Fruit fly (Drosophila melanogaster) whole organism, embryonic: ENCODE results near the gene CG32267.

ENCODE experiments used
- Ada2b ChIP-seq: fragments of 200-800 bp; sonication (Bioruptor generic); IDR thresholded peaks from 2 replicates; pipeline ENCODE4 v1.3.6; 2022; ENCODE audit warnings: missing biosample characterization, missing genetic modification characterization
- Atf-2 ChIP-seq: fragments of 200-800 bp; sonication (Bioruptor generic); optimal IDR thresholded peaks from 2 replicates; lab custom pipeline; 2016; ENCODE audit warnings: missing biosample characterization, missing genetic modification characterization
- Awh ChIP-seq: fragments of 200-800 bp; sonication (Bioruptor generic); IDR thresholded peaks from 2 replicates; pipeline ENCODE4, ENCODE4 v1.3.6; 2022; ENCODE audit warnings: missing biosample characterization, missing genetic modification characterization
- B-H2 ChIP-seq: fragments of 200-800 bp; sonication (Bioruptor generic); optimal IDR thresholded peaks from 2 replicates; lab custom pipeline; 2018; ENCODE audit warnings: missing biosample characterization, mild to moderate bottlenecking, missing genetic modification characterization
- CG11560 ChIP-seq: fragments of 200-800 bp; sonication (Bioruptor generic); IDR thresholded peaks from 3 replicates; pipeline ENCODE4 v1.3.6; 2022; ENCODE audit warnings: missing biosample characterization, missing genetic modification characterization
- CG13424 ChIP-seq: fragments of 200-800 bp; sonication (Bioruptor generic); optimal IDR thresholded peaks from 2 replicates; lab custom pipeline; 2019; ENCODE audit warnings: missing biosample characterization, mild to moderate bottlenecking, missing genetic modification characterization, moderate library complexity
- CG14860 ChIP-seq: fragments of 200-800 bp; sonication (Bioruptor generic); IDR thresholded peaks from 3 replicates; pipeline ENCODE4 v1.3.6; 2022; ENCODE audit warnings: missing biosample characterization, missing genetic modification characterization; ENCODE audit not compliant: partially characterized antibody
- CG1602 ChIP-seq: fragments of 200-800 bp; sonication (Bioruptor generic); optimal IDR thresholded peaks from 3 replicates; lab custom pipeline; 2016; ENCODE audit warnings: missing biosample characterization, missing genetic modification characterization
- CG17186 ChIP-seq: fragments of 200-800 bp; sonication (Bioruptor generic); optimal IDR thresholded peaks from 3 replicates; lab custom pipeline; 2017; ENCODE audit warnings: missing biosample characterization, missing genetic modification reagents, missing genetic modification characterization
- CG17612 ChIP-seq: fragments of 200-800 bp; sonication (Bioruptor generic); IDR thresholded peaks from 2 replicates; pipeline ENCODE4 v1.3.6; 2022; ENCODE audit warnings: missing biosample characterization, missing genetic modification characterization
- CG2129 ChIP-seq: fragments of 200-800 bp; sonication (Bioruptor generic); IDR thresholded peaks from 2 replicates; pipeline ENCODE4 v1.3.6; 2022; ENCODE audit warnings: missing biosample characterization, missing genetic modification characterization; ENCODE audit not compliant: partially characterized antibody
- CG30020 ChIP-seq: fragments of 200-800 bp; optimal IDR thresholded peaks from 2 replicates; lab custom pipeline; 2019; ENCODE audit warnings: missing biosample characterization, mild to moderate bottlenecking, missing genetic modification characterization, moderate library complexity
- CG32772 ChIP-seq: fragments of 200-800 bp; sonication (Bioruptor generic); IDR thresholded peaks from 2 replicates; pipeline ENCODE4 v1.3.6; 2022; ENCODE audit warnings: missing biosample characterization, missing genetic modification characterization
- CG6654 ChIP-seq: fragments of 200-800 bp; sonication (Bioruptor generic); optimal IDR thresholded peaks from 2 replicates; lab custom pipeline; 2017; ENCODE audit warnings: missing biosample characterization, mild to moderate bottlenecking, missing genetic modification characterization
- CG6791 ChIP-seq: fragments of 200-800 bp; sonication (Bioruptor generic); IDR thresholded peaks from 3 replicates; pipeline ENCODE4 v1.3.6; 2022; ENCODE audit warnings: missing biosample characterization, missing genetic modification characterization; ENCODE audit not compliant: partially characterized antibody
- CG7556 ChIP-seq: fragments of 200-800 bp; sonication (Bioruptor generic); optimal IDR thresholded peaks from 2 replicates; lab custom pipeline; 2017; ENCODE audit warnings: missing biosample characterization, mild to moderate bottlenecking, missing genetic modification characterization
- CG7963 ChIP-seq: fragments of 200-800 bp; sonication (Bioruptor generic); IDR thresholded peaks from 3 replicates; pipeline ENCODE4 v1.3.6; 2022; ENCODE audit warnings: missing biosample characterization, missing genetic modification characterization; ENCODE audit not compliant: partially characterized antibody
- CG8765 ChIP-seq: fragments of 200-800 bp; sonication (Bioruptor generic); IDR thresholded peaks from 2 replicates; pipeline ENCODE4 v1.3.6; 2022; ENCODE audit warnings: missing biosample characterization, missing genetic modification characterization
- D19B ChIP-seq: fragments of 200-800 bp; sonication (Bioruptor generic); optimal IDR thresholded peaks from 2 replicates; lab custom pipeline; 2017; ENCODE audit warnings: missing biosample characterization, mild to moderate bottlenecking, missing genetic modification characterization
- Doc2 ChIP-seq: fragments of 200-800 bp; sonication (Bioruptor generic); IDR thresholded peaks from 2 replicates; pipeline ENCODE4 v1.3.6; 2022; ENCODE audit warnings: missing biosample characterization, missing genetic modification characterization
- E2f2 ChIP-seq: fragments of 200-800 bp; sonication (Bioruptor generic); IDR thresholded peaks from 2 replicates; pipeline ENCODE4 v1.3.6; 2022; ENCODE audit warnings: missing biosample characterization, missing genetic modification characterization
- GATAe ChIP-seq: fragments of 200-800 bp; sonication (Bioruptor generic); conservative IDR thresholded peaks from 2 replicates; pipeline ENCODE4 v1.3.6; 2022; ENCODE audit warnings: missing biosample characterization, missing genetic modification characterization
- Gug ChIP-seq: fragments of 200-800 bp; sonication (Bioruptor generic); IDR thresholded peaks from 4 replicates; pipeline ENCODE4 v1.3.6; 2022; ENCODE audit warnings: missing biosample characterization, missing genetic modification characterization
- Hr39 ChIP-seq: fragments of >200 bp; optimal IDR thresholded peaks from 2 replicates; lab custom pipeline; 2017
- Hsf ChIP-seq: fragments of 200-800 bp; sonication (Bioruptor generic); optimal IDR thresholded peaks from 3 replicates; lab custom pipeline; 2016; ENCODE audit warnings: missing biosample characterization, missing genetic modification characterization
- Kr ChIP-seq: fragments of 200-800 bp; sonication (Bioruptor generic); optimal IDR thresholded peaks from 2 replicates; lab custom pipeline; 2017; ENCODE audit warnings: missing biosample characterization, mild to moderate bottlenecking, missing genetic modification characterization
- Lpt ChIP-seq: fragments of >200 bp; optimal IDR thresholded peaks from 2 replicates; lab custom pipeline; 2018; ENCODE audit warnings: missing biosample characterization, missing genetic modification characterization
- MBD-R2 ChIP-seq: fragments of 200-800 bp; sonication (Bioruptor generic); IDR thresholded peaks from 2 replicates; pipeline ENCODE4 v1.3.6; 2022; ENCODE audit warnings: missing biosample characterization, missing genetic modification characterization
- NK7.1 ChIP-seq: fragments of 200-800 bp; sonication (Bioruptor generic); optimal IDR thresholded peaks from 3 replicates; lab custom pipeline; 2016; ENCODE audit warnings: missing biosample characterization, missing genetic modification characterization
- Tbp ChIP-seq: fragments of >200 bp; optimal IDR thresholded peaks from 2 replicates; lab custom pipeline; 2018; ENCODE audit warnings: missing biosample characterization, missing genetic modification characterization
- aop ChIP-seq: fragments of 200-800 bp; sonication (Bioruptor generic); IDR thresholded peaks from 2 replicates; pipeline ENCODE4 v1.3.6; 2022; ENCODE audit warnings: missing biosample characterization, missing genetic modification characterization
- bcd ChIP-seq: fragments of 200-800 bp; sonication (Bioruptor generic); optimal IDR thresholded peaks from 2 replicates; lab custom pipeline; 2017; ENCODE audit warnings: missing biosample characterization, mild to moderate bottlenecking, missing genetic modification characterization
- br ChIP-seq: fragments of >200 bp; optimal IDR thresholded peaks from 2 replicates; lab custom pipeline; 2017
- cg ChIP-seq: fragments of 200-800 bp; sonication (Bioruptor generic); optimal IDR thresholded peaks from 3 replicates; lab custom pipeline; 2019; ENCODE audit warnings: missing biosample characterization, mild to moderate bottlenecking, missing genetic modification characterization, moderate library complexity
- chinmo ChIP-seq: fragments of 200-800 bp; sonication (Bioruptor generic); IDR thresholded peaks from 4 replicates; pipeline ENCODE4 v1.3.6; 2022; ENCODE audit warnings: missing biosample characterization, missing genetic modification characterization; ENCODE audit not compliant: partially characterized antibody
- dmrt99B ChIP-seq: fragments of 200-800 bp; sonication (Bioruptor generic); optimal IDR thresholded peaks from 2 replicates; lab custom pipeline; 2018; ENCODE audit warnings: missing biosample characterization, mild to moderate bottlenecking, missing genetic modification characterization, moderate library complexity
- emc ChIP-seq: fragments of 200-800 bp; sonication (Bioruptor generic); optimal IDR thresholded peaks from 2 replicates; lab custom pipeline; 2016; ENCODE audit warnings: missing biosample characterization, missing genetic modification characterization
- eve ChIP-seq, 2 experiments: fragments of >200 bp; optimal IDR thresholded peaks; 2 replicates each; lab custom pipeline; 2017; ENCODE audit warnings: missing biosample characterization in 2 of 2, missing genetic modification characterization in 2 of 2
- fd102C ChIP-seq: fragments of 200-800 bp; sonication (Bioruptor generic); optimal IDR thresholded peaks from 2 replicates; lab custom pipeline; 2018; ENCODE audit warnings: missing biosample characterization, mild to moderate bottlenecking, missing genetic modification characterization, moderate library complexity
- fd96Cb ChIP-seq: fragments of 200-800 bp; sonication (Bioruptor generic); optimal IDR thresholded peaks from 2 replicates; lab custom pipeline; 2018; ENCODE audit warnings: missing biosample characterization, mild to moderate bottlenecking, missing genetic modification characterization, moderate library complexity
- jing ChIP-seq: fragments of 200-800 bp; sonication (Bioruptor generic); optimal IDR thresholded peaks from 2 replicates; lab custom pipeline; 2018; ENCODE audit warnings: missing biosample characterization, mild to moderate bottlenecking, missing genetic modification characterization
- lmd ChIP-seq: fragments of 200-800 bp; sonication (Bioruptor generic); IDR thresholded peaks from 2 replicates; pipeline ENCODE4 v1.3.6; 2022; ENCODE audit warnings: missing biosample characterization, missing genetic modification characterization
- pb ChIP-seq: fragments of 200-800 bp; sonication (Bioruptor generic); optimal IDR thresholded peaks from 3 replicates; lab custom pipeline; 2016; ENCODE audit warnings: missing biosample characterization, missing genetic modification characterization
- schlank ChIP-seq: fragments of 200-800 bp; sonication (Bioruptor generic); optimal IDR thresholded peaks from 2 replicates; lab custom pipeline; 2018; ENCODE audit warnings: missing biosample characterization, mild to moderate bottlenecking, missing genetic modification characterization
- sim ChIP-seq: fragments of 200-800 bp; sonication (Bioruptor generic); IDR thresholded peaks from 2 replicates; pipeline ENCODE4 v1.3.6; 2022; ENCODE audit warnings: missing biosample characterization, missing genetic modification characterization
- slp2 ChIP-seq: fragments of 200-800 bp; sonication (Bioruptor generic); optimal IDR thresholded peaks from 2 replicates; lab custom pipeline; 2016; ENCODE audit warnings: missing biosample characterization, missing genetic modification characterization
- sr ChIP-seq: fragments of 200-800 bp; sonication (Bioruptor generic); IDR thresholded peaks from 3 replicates; pipeline ENCODE4 v1.3.6; 2022; ENCODE audit warnings: missing biosample characterization, missing genetic modification characterization
- toy ChIP-seq: fragments of 200-800 bp; sonication (Bioruptor generic); IDR thresholded peaks from 2 replicates; pipeline ENCODE4 v1.3.6; 2022; ENCODE audit warnings: missing biosample characterization, missing genetic modification characterization
- trh ChIP-seq: fragments of 200-800 bp; sonication (Bioruptor generic); optimal IDR thresholded peaks from 2 replicates; lab custom pipeline; 2016; ENCODE audit warnings: missing biosample characterization, missing genetic modification characterization
- zfh1 ChIP-seq: fragments of 200-800 bp; sonication (Bioruptor generic); IDR thresholded peaks from 3 replicates; pipeline ENCODE4 v1.3.6; 2022; ENCODE audit warnings: missing biosample characterization, missing genetic modification characterization

The CG32267 gene

DNA sequence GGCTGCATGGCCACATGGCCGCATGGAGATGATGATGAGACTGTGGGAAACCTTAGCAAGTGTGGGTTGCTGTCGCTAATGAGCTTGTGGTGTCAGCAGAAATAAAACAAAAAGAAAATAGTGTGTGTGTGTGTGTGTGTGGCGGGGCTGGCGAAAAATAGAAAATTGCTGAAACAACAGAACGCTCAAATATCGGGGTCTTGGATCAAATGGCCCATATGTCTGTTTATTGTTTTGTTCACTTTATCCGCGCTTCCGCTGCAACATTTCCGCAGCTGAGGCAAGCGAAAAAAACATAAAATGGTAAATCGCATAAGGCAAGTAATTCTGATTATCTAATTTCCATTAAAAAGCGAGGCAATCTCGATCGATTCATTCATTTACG is 16.4 kb downstream of the CG32267 start:
- TF ChIP-seq schlank (tag; lab: Kevin White, UChicago), result no peak
- TF ChIP-seq Awh, result peak; percentile 71
- no peak; the same call in 2 of the 3 replicates for TF ChIP-seq sr (GFP tag; lab: Robert Waterston, UW)
- TF ChIP-seq CG13424 (tag; lab: Kevin White, UChicago), result no peak
- TF ChIP-seq cg (GFP tag; lab: Kevin White, UChicago), result peak; percentile 8
- TF ChIP-seq chinmo (GFP tag; lab: Robert Waterston, UW), result 0 out of 4 replicates have a peak, but pooled peaks have one; percentile 0

- TF ChIP-seq lmd (GFP tag; lab: Robert Waterston, UW) (peak; percentile 71), CG7963 (GFP tag; lab: Robert Waterston, UW) (no peak), Tbp (no peak), slp2 (GFP tag; lab: Kevin White, UChicago) (no peak), CG6791 (GFP tag; lab: Robert Waterston, UW) (no peak), CG8765 (GFP tag; lab: Robert Waterston, UW) (no peak), CG30020 (tag; lab: Kevin White, UChicago) (no peak), dmrt99B (peak; percentile 67), CG7556 (GFP tag; lab: Kevin White, UChicago) (no peak), CG32772 (GFP tag; lab: Robert Waterston, UW) (0 out of 2 replicates have a peak, but pooled peaks have one; percentile 41), Hsf (GFP tag; lab: Kevin White, UChicago) (peak; percentile 5), MBD-R2 (GFP tag; lab: Robert Waterston, UW) (no peak), pb (GFP tag; lab: Kevin White, UChicago) (no peak), CG17612 (GFP tag; lab: Robert Waterston, UW) (no peak), CG1602 (GFP tag; lab: Kevin White, UChicago) (no peak), fd96Cb (tag; lab: Kevin White, UChicago) (peak; percentile 24), zfh1 (0 out of 3 replicates have a peak, but pooled peaks have one; percentile 16), CG2129 (no peak), sim (GFP tag; lab: Robert Waterston, UW) (no peak), aop (GFP tag; lab: Robert Waterston, UW) (no peak), B-H2 (no peak), eve (GFP tag; optimal IDR thresholded peaks at IDR 0.05; lab: Kevin White, UChicago) (no peak), Gug (peak; percentile 45; the same call in 1 of the 4 replicates), CG6654 (GFP tag; lab: Kevin White, UChicago) (no peak), Atf-2 (GFP tag; lab: Kevin White, UChicago) (peak; percentile 6), br (lab: Kevin White, UChicago) (no peak), Kr (GFP tag; lab: Kevin White, UChicago) (no peak), CG14860 (no peak), CG17186 (GFP tag; lab: Kevin White, UChicago) (no peak), E2f2 (GFP tag; lab: Robert Waterston, UW) (no peak), trh (GFP tag; lab: Kevin White, UChicago) (no peak), emc (GFP tag; lab: Kevin White, UChicago) (no peak), fd102C (GFP tag; lab: Kevin White, UChicago) (no peak), D19B (GFP tag; lab: Kevin White, UChicago) (no peak), NK7.1 (no peak), Doc2 (GFP tag; lab: Robert Waterston, UW) (no peak), Hr39 (no peak), CG11560 (tag; lab: Robert Waterston, UW) (peak; percentile 12; the same call in 1 of the 3 replicates), Ada2b (GFP tag; lab: Robert Waterston, UW) (peak; percentile 66; the same call in 1 of the 2 replicates), bcd (GFP tag; lab: Kevin White, UChicago) (no peak), toy (GFP tag; lab: Robert Waterston, UW) (no peak), Lpt (GFP tag; lab: Kevin White, UChicago) (no peak), GATAe (GFP tag; lab: Robert Waterston, UW) (no peak), jing (no peak), chinmo (GFP tag; lab: Robert Waterston, UW) (peak; percentile 67; the same call in 1 of the 4 replicates)
These were observed 16.9 kb downstream of the CG32267 start for dm6 chr3L:3454921-3455554.
